Fruit fly (Drosophila melanogaster): ENCODE results near the gene alpha-Est3.

DNA sequence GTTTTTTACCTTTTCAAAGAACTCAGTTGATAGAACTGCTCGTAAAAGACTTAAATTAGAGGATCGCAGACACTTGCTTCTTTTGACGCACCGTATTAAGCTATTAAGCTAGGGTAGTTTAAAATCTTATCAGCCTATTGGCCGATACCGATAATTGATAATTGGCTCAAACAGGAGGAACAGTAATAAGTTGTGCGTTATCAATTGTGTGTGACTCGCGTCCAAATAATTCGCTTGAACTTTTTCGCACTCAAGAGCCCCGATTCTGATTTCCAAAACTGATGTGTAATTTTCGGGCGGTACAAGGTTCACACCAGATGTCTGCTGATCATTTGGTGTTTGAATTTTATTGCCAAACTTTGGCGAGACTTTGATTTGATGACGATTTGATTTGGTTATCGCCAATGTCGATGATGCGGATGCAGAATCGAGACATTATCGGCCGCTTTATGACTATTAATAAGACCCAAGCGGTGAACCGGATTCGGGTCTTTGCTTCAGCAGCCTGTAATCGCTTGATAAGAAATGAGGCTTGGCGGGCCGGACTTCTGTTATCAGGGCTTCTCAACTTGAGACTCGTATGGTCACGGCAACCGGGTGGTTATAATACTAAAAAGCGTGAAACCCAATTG lies 27.1 kb downstream of the alpha-Est3 start:
- TF ChIP-seq CG9948 (tag; optimal IDR thresholded peaks at IDR 0.05) (no peak), Snoo (tag; optimal IDR thresholded peaks at IDR 0.05) (no peak), Pif1A (GFP tag; optimal IDR thresholded peaks at IDR 0.05) (no peak), CG15710 (tag; optimal IDR thresholded peaks at IDR 0.05) (no peak), rn (GFP tag; IDR thresholded peaks at IDR 0.05) (no peak), CG34367 (tag; optimal IDR thresholded peaks at IDR 0.05) (no peak), EcR (GFP tag; optimal IDR thresholded peaks at IDR 0.05) (peak; percentile 16), CG13204 (GFP tag; optimal IDR thresholded peaks at IDR 0.05) (no peak), CG8159 (tag; optimal IDR thresholded peaks at IDR 0.05) (no peak), CG14655 (GFP tag; optimal IDR thresholded peaks at IDR 0.05) (no peak), Ets98B (GFP tag; IDR thresholded peaks at IDR 0.05) (no peak), CG8301 (tag; optimal IDR thresholded peaks at IDR 0.05) (no peak)
